Fruit fly (Drosophila melanogaster) whole organism, embryonic: Measurements from ENCODE around the gene tup.

Experiments used
- Bdp1 ChIP-seq: fragments of 200-800 bp; sonication (Bioruptor generic); optimal IDR thresholded peaks from 3 replicates; lab custom pipeline; 2016; ENCODE audit warnings: missing biosample characterization, missing genetic modification characterization
- Blimp-1 ChIP-seq: fragments of 200-800 bp; sonication (Bioruptor generic); optimal IDR thresholded peaks from 3 replicates; lab custom pipeline; 2018; ENCODE audit warnings: missing biosample characterization, missing genetic modification characterization, mild to moderate bottlenecking, moderate library complexity, missing genetic modification reagents
- CG11247 ChIP-seq: fragments of 200-800 bp; sonication (Bioruptor generic); IDR thresholded peaks from 2 replicates; pipeline ENCODE4 v1.3.6; 2022; ENCODE audit warnings: missing biosample characterization, missing genetic modification characterization
- CG11456 ChIP-seq: fragments of 200-800 bp; sonication (Bioruptor generic); IDR thresholded peaks from 3 replicates; pipeline ENCODE4 v1.3.6; 2022; ENCODE audit warnings: missing biosample characterization, missing genetic modification characterization
- CG14441 ChIP-seq: fragments of 200-800 bp; sonication (Bioruptor generic); IDR thresholded peaks from 2 replicates; pipeline ENCODE4 v1.3.6; 2022; ENCODE audit warnings: missing biosample characterization, missing genetic modification characterization
- CG1647 ChIP-seq: fragments of 200-800 bp; sonication (Bioruptor generic); optimal IDR thresholded peaks from 3 replicates; lab custom pipeline; 2016; ENCODE audit warnings: missing biosample characterization, missing genetic modification characterization
- CG17328 ChIP-seq: fragments of 200-800 bp; sonication (Bioruptor generic); IDR thresholded peaks from 2 replicates; pipeline ENCODE4 v1.3.6; 2022; ENCODE audit warnings: missing biosample characterization, missing genetic modification characterization
- CG17829 ChIP-seq: fragments of 200-800 bp; optimal IDR thresholded peaks from 2 replicates; lab custom pipeline; 2019; ENCODE audit warnings: missing biosample characterization, mild to moderate bottlenecking, missing genetic modification characterization, moderate library complexity
- CG18262 ChIP-seq: fragments of 200-800 bp; optimal IDR thresholded peaks from 3 replicates; lab custom pipeline; 2019; ENCODE audit warnings: missing biosample characterization, mild to moderate bottlenecking, missing genetic modification characterization, moderate library complexity
- CG2129 ChIP-seq: fragments of 200-800 bp; sonication (Bioruptor generic); IDR thresholded peaks from 2 replicates; pipeline ENCODE4 v1.3.6; 2022; ENCODE audit warnings: missing biosample characterization, missing genetic modification characterization; ENCODE audit not compliant: partially characterized antibody
- CG2202 ChIP-seq: fragments of 200-800 bp; sonication (Bioruptor generic); optimal IDR thresholded peaks from 2 replicates; lab custom pipeline; 2018; ENCODE audit warnings: missing biosample characterization, mild to moderate bottlenecking, missing genetic modification characterization
- CG3407 ChIP-seq: fragments of 200-800 bp; sonication (Bioruptor generic); optimal IDR thresholded peaks from 2 replicates; lab custom pipeline; 2018; ENCODE audit warnings: missing biosample characterization, mild to moderate bottlenecking, missing genetic modification characterization
- CG3838 ChIP-seq: fragments of 200-800 bp; sonication (Bioruptor generic); optimal IDR thresholded peaks from 3 replicates; lab custom pipeline; 2016; ENCODE audit warnings: missing biosample characterization, missing genetic modification characterization
- CG4730 ChIP-seq: fragments of 200-800 bp; sonication (Bioruptor generic); IDR thresholded peaks from 2 replicates; pipeline ENCODE4 v1.3.6; 2022; ENCODE audit warnings: missing biosample characterization, missing genetic modification characterization
- CG7271 ChIP-seq: fragments of 200-800 bp; sonication (Bioruptor generic); optimal IDR thresholded peaks from 2 replicates; lab custom pipeline; 2018; ENCODE audit warnings: missing biosample characterization, mild to moderate bottlenecking, missing genetic modification characterization, moderate library complexity
- CG7987 ChIP-seq: fragments of 200-800 bp; sonication (Bioruptor generic); optimal IDR thresholded peaks from 2 replicates; lab custom pipeline; 2018; ENCODE audit warnings: missing biosample characterization, mild to moderate bottlenecking, missing genetic modification characterization, moderate library complexity
- CG8281 ChIP-seq: fragments of 200-800 bp; sonication (Bioruptor generic); optimal IDR thresholded peaks from 2 replicates; lab custom pipeline; 2018; ENCODE audit warnings: missing biosample characterization, mild to moderate bottlenecking, missing genetic modification characterization, moderate library complexity
- CG8924 ChIP-seq: fragments of 200-800 bp; optimal IDR thresholded peaks from 3 replicates; lab custom pipeline; 2019; ENCODE audit warnings: missing biosample characterization, mild to moderate bottlenecking, missing genetic modification characterization, moderate library complexity
- CG8944 ChIP-seq: fragments of 200-800 bp; sonication (Bioruptor generic); optimal IDR thresholded peaks from 3 replicates; lab custom pipeline; 2016; ENCODE audit warnings: missing biosample characterization, missing genetic modification characterization
- CoRest ChIP-seq: fragments of 200-800 bp; sonication (Bioruptor generic); optimal IDR thresholded peaks from 3 replicates; lab custom pipeline; 2018; ENCODE audit warnings: missing biosample characterization, mild to moderate bottlenecking, missing genetic modification characterization, moderate library complexity
- D19B ChIP-seq: fragments of 200-800 bp; sonication (Bioruptor generic); optimal IDR thresholded peaks from 2 replicates; lab custom pipeline; 2017; ENCODE audit warnings: missing biosample characterization, mild to moderate bottlenecking, missing genetic modification characterization
- Gsc ChIP-seq: fragments of 200-800 bp; sonication (Bioruptor generic); IDR thresholded peaks from 2 replicates; pipeline ENCODE4 v1.3.6; 2022; ENCODE audit warnings: missing biosample characterization, missing genetic modification characterization
- Gug ChIP-seq: fragments of 200-800 bp; sonication (Bioruptor generic); IDR thresholded peaks from 4 replicates; pipeline ENCODE4 v1.3.6; 2022; ENCODE audit warnings: missing biosample characterization, missing genetic modification characterization
- HLH3B ChIP-seq: fragments of 200-800 bp; sonication (Bioruptor generic); IDR thresholded peaks from 2 replicates; pipeline ENCODE4 v1.3.6; 2022; ENCODE audit warnings: missing biosample characterization, missing genetic modification characterization
- HmgZ ChIP-seq: fragments of 200-800 bp; sonication (Bioruptor generic); optimal IDR thresholded peaks from 2 replicates; lab custom pipeline; 2018; ENCODE audit warnings: missing biosample characterization, mild to moderate bottlenecking, missing genetic modification characterization
- Lpt ChIP-seq: fragments of >200 bp; optimal IDR thresholded peaks from 2 replicates; lab custom pipeline; 2018; ENCODE audit warnings: missing biosample characterization, missing genetic modification characterization
- MESR4 ChIP-seq: fragments of 200-800 bp; sonication (Bioruptor generic); optimal IDR thresholded peaks from 2 replicates; lab custom pipeline; 2018; ENCODE audit warnings: missing biosample characterization, mild to moderate bottlenecking, missing genetic modification characterization, moderate library complexity
- NC2β ChIP-seq: fragments of 200-800 bp; sonication (Bioruptor generic); optimal IDR thresholded peaks from 2 replicates; lab custom pipeline; 2016; ENCODE audit warnings: missing biosample characterization, missing genetic modification characterization
- NK7.1 ChIP-seq: fragments of 200-800 bp; sonication (Bioruptor generic); optimal IDR thresholded peaks from 3 replicates; lab custom pipeline; 2016; ENCODE audit warnings: missing biosample characterization, missing genetic modification characterization
- Rx ChIP-seq: fragments of 200-800 bp; sonication (Bioruptor generic); IDR thresholded peaks from 2 replicates; pipeline ENCODE4 v1.3.6; 2022; ENCODE audit warnings: missing biosample characterization, missing genetic modification characterization
- YL-1 ChIP-seq: fragments of 200-800 bp; sonication (Bioruptor generic); optimal IDR thresholded peaks from 3 replicates; lab custom pipeline; 2017; ENCODE audit warnings: missing biosample characterization, mild to moderate bottlenecking, missing genetic modification characterization
- ac ChIP-seq: fragments of 200-800 bp; sonication (Bioruptor generic); optimal IDR thresholded peaks from 3 replicates; lab custom pipeline; 2017; ENCODE audit warnings: missing biosample characterization, mild to moderate bottlenecking, missing genetic modification characterization
- al ChIP-seq: fragments of 200-800 bp; sonication (Bioruptor generic); IDR thresholded peaks from 2 replicates; pipeline ENCODE4 v1.3.6; 2022; ENCODE audit warnings: missing biosample characterization, missing genetic modification characterization
- bowl ChIP-seq: fragments of 200-800 bp; sonication (Bioruptor generic); IDR thresholded peaks from 2 replicates; pipeline ENCODE4 v1.3.6; 2022; ENCODE audit warnings: missing biosample characterization, missing genetic modification characterization
- chinmo ChIP-seq: fragments of 200-800 bp; sonication (Bioruptor generic); IDR thresholded peaks from 4 replicates; pipeline ENCODE4 v1.3.6; 2022; ENCODE audit warnings: missing biosample characterization, missing genetic modification characterization; ENCODE audit not compliant: partially characterized antibody
- chm ChIP-seq: fragments of 200-800 bp; sonication (Bioruptor generic); IDR thresholded peaks from 2 replicates; pipeline ENCODE4 v1.3.6; 2022; ENCODE audit warnings: missing biosample characterization, missing genetic modification characterization
- dmrt11E ChIP-seq: fragments of 200-800 bp; sonication (Bioruptor generic); optimal IDR thresholded peaks from 3 replicates; lab custom pipeline; 2018; ENCODE audit warnings: missing biosample characterization, mild to moderate bottlenecking, missing genetic modification characterization, moderate library complexity
- en ChIP-seq: fragments of 200-800 bp; sonication (Bioruptor generic); optimal IDR thresholded peaks from 2 replicates; lab custom pipeline; 2016; ENCODE audit warnings: missing biosample characterization, missing genetic modification characterization
- fd64A ChIP-seq: fragments of 200-800 bp; sonication (Bioruptor generic); optimal IDR thresholded peaks from 3 replicates; lab custom pipeline; 2018; ENCODE audit warnings: missing biosample characterization, mild to moderate bottlenecking, missing genetic modification characterization
- ftz-f1 ChIP-seq: fragments of 200-800 bp; sonication (Bioruptor generic); optimal IDR thresholded peaks from 2 replicates; lab custom pipeline; 2016; ENCODE audit warnings: missing biosample characterization, missing genetic modification characterization
- grau ChIP-seq: fragments of 200-800 bp; optimal IDR thresholded peaks from 3 replicates; lab custom pipeline; 2019; ENCODE audit warnings: missing biosample characterization, mild to moderate bottlenecking, missing genetic modification characterization, moderate library complexity
- ham ChIP-seq: fragments of 200-800 bp; sonication (Bioruptor generic); IDR thresholded peaks from 2 replicates; pipeline ENCODE4 v1.3.6; 2022; ENCODE audit warnings: missing biosample characterization, missing genetic modification characterization
- hkb ChIP-seq, 2 experiments: fragments of 200-800 bp in 1 of 2; fragments of >200 bp in 1 of 2; sonication (Bioruptor generic) in 1 of 2; IDR thresholded peaks in 1 of 2; optimal IDR thresholded peaks in 1 of 2; 2 replicates each; pipeline versions ENCODE4 v1.3.6 to Lab custom; 2017 to 2022; ENCODE audit warnings: missing biosample characterization in 1 of 2, missing genetic modification characterization in 1 of 2
- kay ChIP-seq: fragments of 200-800 bp; sonication (Bioruptor generic); optimal IDR thresholded peaks from 2 replicates; lab custom pipeline; 2016; ENCODE audit warnings: missing biosample characterization, missing genetic modification characterization
- luna ChIP-seq: fragments of 200-800 bp; sonication (Bioruptor generic); optimal IDR thresholded peaks from 2 replicates; lab custom pipeline; 2016; ENCODE audit warnings: missing biosample characterization, missing genetic modification characterization
- psq ChIP-seq: fragments of 200-800 bp; sonication (Bioruptor generic); optimal IDR thresholded peaks from 2 replicates; lab custom pipeline; 2017; ENCODE audit warnings: missing biosample characterization, missing genetic modification characterization
- schlank ChIP-seq: fragments of 200-800 bp; sonication (Bioruptor generic); optimal IDR thresholded peaks from 2 replicates; lab custom pipeline; 2018; ENCODE audit warnings: missing biosample characterization, mild to moderate bottlenecking, missing genetic modification characterization
- sim ChIP-seq: fragments of 200-800 bp; sonication (Bioruptor generic); IDR thresholded peaks from 2 replicates; pipeline ENCODE4 v1.3.6; 2022; ENCODE audit warnings: missing biosample characterization, missing genetic modification characterization
- sug ChIP-seq: fragments of 200-800 bp; optimal IDR thresholded peaks from 2 replicates; lab custom pipeline; 2019; ENCODE audit warnings: missing biosample characterization, mild to moderate bottlenecking, missing genetic modification characterization, moderate library complexity
- tup ChIP-seq: fragments of 200-800 bp; sonication (Bioruptor generic); optimal IDR thresholded peaks from 2 replicates; lab custom pipeline; 2016; ENCODE audit warnings: missing biosample characterization, mild to moderate bottlenecking, missing genetic modification characterization, moderate library complexity

tup gene

dm6 chr2L:18899862-18900261 is 18.8 kb upstream of the tup start (continued):
- TF ChIP-seq CG17829 (tag; lab: Kevin White, UChicago), result peak; percentile 75
- TF ChIP-seq tup (GFP tag; lab: Kevin White, UChicago), result peak; percentile 30
- TF ChIP-seq D19B (GFP tag; lab: Kevin White, UChicago), result peak; percentile 57
- no peak for TF ChIP-seq CG2129 (GFP tag; lab: Robert Waterston, UW)
- TF ChIP-seq Rx, result no peak; the same call in 1 of the 2 replicates
- TF ChIP-seq CoRest, result peak; percentile 43
- TF ChIP-seq al (GFP tag; lab: Robert Waterston, UW), result no peak
- no peak for TF ChIP-seq CG14441 (GFP tag; lab: Robert Waterston, UW)
- no peak for TF ChIP-seq en (GFP tag; lab: Kevin White, UChicago)
- peak; percentile 23 for TF ChIP-seq CG3407 (GFP tag; lab: Kevin White, UChicago)
- peak; percentile 56 for TF ChIP-seq grau (tag; lab: Kevin White, UChicago)
- no peak for TF ChIP-seq CG7987
- peak; percentile 5 for TF ChIP-seq fd64A (GFP tag; lab: Kevin White, UChicago)
- no peak for TF ChIP-seq schlank (tag; lab: Kevin White, UChicago)
- TF ChIP-seq CG1647 (GFP tag; lab: Kevin White, UChicago), result no peak
- peak; percentile 57; the same call in 2 of the 4 replicates for TF ChIP-seq Gug

- peak; percentile 45; the same call in 1 of the 2 replicates for TF ChIP-seq Gsc
- no peak for TF ChIP-seq CG4730 (GFP tag; lab: Robert Waterston, UW)
- no peak for TF ChIP-seq chinmo
- no peak for TF ChIP-seq bowl (GFP tag; lab: Robert Waterston, UW)
- TF ChIP-seq sug (tag; lab: Kevin White, UChicago), result no peak
- peak; percentile 47; the same call in 1 of the 2 replicates for TF ChIP-seq HLH3B (GFP tag; lab: Robert Waterston, UW)
- peak; percentile 50 for TF ChIP-seq Bdp1 (GFP tag; lab: Kevin White, UChicago)
- peak; percentile 52; the same call in 1 of the 2 replicates for TF ChIP-seq sim
- peak; percentile 82 for TF ChIP-seq CG17829 (tag; lab: Kevin White, UChicago)
- peak; percentile 64 for TF ChIP-seq CG8924
- peak; percentile 91 for TF ChIP-seq dmrt11E (tag; lab: Kevin White, UChicago)
- TF ChIP-seq CG14441 (GFP tag; lab: Robert Waterston, UW), result no peak
- TF ChIP-seq CG17328, result peak; percentile 86
- no peak for TF ChIP-seq MESR4 (GFP tag; lab: Kevin White, UChicago)
- peak; percentile 85 for TF ChIP-seq CG2202 (tag; lab: Kevin White, UChicago)
- TF ChIP-seq CG3838 (GFP tag; lab: Kevin White, UChicago), result peak; percentile 8
- TF ChIP-seq YL-1 (GFP tag; lab: Kevin White, UChicago), result no peak
- TF ChIP-seq ftz-f1 (GFP tag; lab: Kevin White, UChicago), result no peak
- peak; percentile 88 for TF ChIP-seq CG18262 (tag; lab: Kevin White, UChicago)
- TF ChIP-seq kay, result peak; percentile 4
- peak; percentile 67 for TF ChIP-seq CG8944 (GFP tag; lab: Kevin White, UChicago)
- peak; percentile 53 for TF ChIP-seq CG7271 (tag; lab: Kevin White, UChicago)
- TF ChIP-seq Blimp-1 (GFP tag; lab: Kevin White, UChicago), result peak; percentile 84
- peak; percentile 69 for TF ChIP-seq NC2β (GFP tag; lab: Kevin White, UChicago)
- no peak for TF ChIP-seq CG11456 (GFP tag; lab: Robert Waterston, UW)
- no peak for TF ChIP-seq NK7.1 (GFP tag; lab: Kevin White, UChicago)
- no peak for TF ChIP-seq ac (GFP tag; lab: Kevin White, UChicago)
- no peak for TF ChIP-seq luna (GFP tag; lab: Kevin White, UChicago)
- TF ChIP-seq CG11247 (GFP tag; lab: Robert Waterston, UW), result no peak
- no peak for TF ChIP-seq Lpt
- no peak for TF ChIP-seq hkb (optimal IDR thresholded peaks at IDR 0.05; lab: Kevin White, UChicago)
- peak; percentile 36; the same call in 1 of the 2 replicates for TF ChIP-seq hkb (GFP tag; IDR thresholded peaks at IDR 0.05; lab: Robert Waterston, UW)
- TF ChIP-seq chm, result peak; percentile 60; the same call in 1 of the 2 replicates
- no peak for TF ChIP-seq ham (GFP tag; lab: Robert Waterston, UW)
- peak; percentile 34 for TF ChIP-seq CG8281 (tag; lab: Kevin White, UChicago)
- TF ChIP-seq HmgZ, result no peak
- no peak for TF ChIP-seq psq (GFP tag; lab: Kevin White, UChicago)
Observed at dm6 chr2L:18899254-18899653, 18.2 kb upstream of the tup start.
